Comparison of ENCODE assay signal across 5 worm cellular contexts in the genomic region with DNA sequence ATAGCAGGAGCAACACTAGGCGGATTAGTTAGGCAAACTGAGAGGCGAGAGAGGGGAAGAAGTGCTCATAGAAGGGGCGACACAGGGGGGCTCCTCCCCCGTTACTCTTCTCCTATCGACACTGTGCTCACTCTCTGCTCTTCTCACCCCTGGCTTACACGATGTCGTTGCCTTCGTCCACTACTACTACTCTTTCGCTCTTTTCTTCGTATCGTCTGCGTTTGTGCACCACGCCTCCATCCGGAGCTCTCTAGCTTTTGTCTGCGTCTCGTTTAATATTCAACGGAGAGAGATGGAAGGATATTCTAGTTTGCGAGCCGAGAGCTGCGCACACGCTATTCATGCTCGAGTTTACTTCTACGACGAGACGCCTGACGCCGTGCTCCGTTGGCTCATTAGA.
TF ChIP-seq lines count a peak whose summit lies in the region.

No protein-coding gene starts in this region.

TF ChIP-seq in whole organism, L1 larva, 84 proteins besides CTCF, POLR2A, EP300 and RAD21 (continues in another document):
- TF ChIP-seq nhr-11 (tag; optimal IDR thresholded peaks at IDR 0.05; lab: Kevin White, UChicago) (no peak), lin-39 (tag; optimal IDR thresholded peaks at IDR 0.05; lab: Kevin White, UChicago) (no peak), elt-2 (tag; optimal IDR thresholded peaks at IDR 0.05; lab: Kevin White, UChicago) (no peak), unc-62 (GFP tag; optimal IDR thresholded peaks at IDR 0.05; lab: Kevin White, UChicago) (no peak), blmp-1 (tag; optimal IDR thresholded peaks at IDR 0.05; lab: Kevin White, UChicago) (no peak), C34B4.2 (tag; optimal IDR thresholded peaks at IDR 0.05; lab: Kevin White, UChicago) (no peak), ztf-11 (tag; optimal IDR thresholded peaks at IDR 0.05; lab: Kevin White, UChicago) (no peak), Y116A8C.19 (tag; optimal IDR thresholded peaks at IDR 0.05; lab: Kevin White, UChicago; ENCODE audit: borderline replicate concordance) (no peak), ceh-82 (tag; optimal IDR thresholded peaks at IDR 0.05; lab: Kevin White, UChicago) (peak in 2 of 3 experiments; percentile 30 to 69), elt-3 (tag; optimal IDR thresholded peaks at IDR 0.05; lab: Kevin White, UChicago) (no peak), unc-130 (tag; optimal IDR thresholded peaks at IDR 0.05; lab: Kevin White, UChicago) (no peak), pax-3 (tag; optimal IDR thresholded peaks at IDR 0.05; lab: Kevin White, UChicago) (no peak), hpl-2 (GFP tag; optimal IDR thresholded peaks at IDR 0.05; lab: Kevin White, UChicago) (no peak), nhr-20 (tag; optimal IDR thresholded peaks at IDR 0.05; lab: Kevin White, UChicago) (peak; percentile 41), irx-1 (tag; optimal IDR thresholded peaks at IDR 0.05; lab: Kevin White, UChicago) (no peak), snu-23 (GFP tag; optimal IDR thresholded peaks at IDR 0.05; lab: Kevin White, UChicago) (peak; percentile 41), efl-3 (GFP tag; optimal IDR thresholded peaks at IDR 0.05; lab: Kevin White, UChicago) (no peak), tlp-1 (tag; optimal IDR thresholded peaks at IDR 0.05; lab: Kevin White, UChicago) (no peak)

TF ChIP-seq in whole organism, L3 larva, 47 proteins besides CTCF, POLR2A, EP300 and RAD21 (continues in another document):
- TF ChIP-seq zag-1 (tag; optimal IDR thresholded peaks at IDR 0.05; lab: Kevin White, UChicago) = no peak
- no peak for TF ChIP-seq mml-1 (tag; optimal IDR thresholded peaks at IDR 0.05; lab: Kevin White, UChicago)
- no peak for TF ChIP-seq nhr-12 (tag; optimal IDR thresholded peaks at IDR 0.05; lab: Kevin White, UChicago)
- peak; percentile 90 for TF ChIP-seq hmg-11 (tag; optimal IDR thresholded peaks at IDR 0.05; lab: Kevin White, UChicago)
- TF ChIP-seq nhr-237 (tag; optimal IDR thresholded peaks at IDR 0.05; lab: Kevin White, UChicago) = no peak
- TF ChIP-seq elt-3 (tag; optimal IDR thresholded peaks at IDR 0.05; lab: Kevin White, UChicago) = no peak
- TF ChIP-seq daf-12 (tag; optimal IDR thresholded peaks at IDR 0.05; lab: Kevin White, UChicago) = no peak
- TF ChIP-seq nhr-76 (tag; optimal IDR thresholded peaks at IDR 0.05; lab: Kevin White, UChicago) = no peak
- no peak for TF ChIP-seq nhr-28 (tag; optimal IDR thresholded peaks at IDR 0.05; lab: Kevin White, UChicago)
- no peak for TF ChIP-seq ztf-11 (tag; optimal IDR thresholded peaks at IDR 0.05; lab: Kevin White, UChicago)
- TF ChIP-seq lin-15B (tag; optimal IDR thresholded peaks at IDR 0.05; lab: Kevin White, UChicago) = no peak
- no peak for TF ChIP-seq egl-5 (tag; optimal IDR thresholded peaks at IDR 0.05; lab: Kevin White, UChicago)
- TF ChIP-seq nhr-67 (tag; optimal IDR thresholded peaks at IDR 0.05; lab: Kevin White, UChicago) = no peak
- TF ChIP-seq ztf-4 (tag; optimal IDR thresholded peaks at IDR 0.05; lab: Kevin White, UChicago) = no peak
- TF ChIP-seq ceh-28 (tag; optimal IDR thresholded peaks at IDR 0.05; lab: Kevin White, UChicago) = no peak
- no peak for TF ChIP-seq unc-62 (GFP tag; optimal IDR thresholded peaks at IDR 0.05; lab: Kevin White, UChicago)
- TF ChIP-seq eor-1 (tag; optimal IDR thresholded peaks at IDR 0.05; lab: Kevin White, UChicago) = no peak
- no peak for TF ChIP-seq jun-1 (tag; optimal IDR thresholded peaks at IDR 0.05; lab: Kevin White, UChicago)
- TF ChIP-seq aly-2 (tag; optimal IDR thresholded peaks at IDR 0.05; lab: Kevin White, UChicago) = no peak

TF ChIP-seq in whole organism, early embryonic, 17 proteins besides CTCF, POLR2A, EP300 and RAD21:
- no peak for TF ChIP-seq hmbx-1 (tag; optimal IDR thresholded peaks at IDR 0.05; lab: Kevin White, UChicago)
- TF ChIP-seq ets-7 (tag; optimal IDR thresholded peaks at IDR 0.05; lab: Kevin White, UChicago) = no peak
- TF ChIP-seq sea-1 (GFP tag; conservative IDR thresholded peaks at IDR 0.05; lab: Robert Waterston, UW) = peak; percentile 57
- TF ChIP-seq hmg-4 (GFP tag; optimal IDR thresholded peaks at IDR 0.05; lab: Kevin White, UChicago) = peak; percentile 44
- no peak for TF ChIP-seq scrt-1 (GFP tag; IDR thresholded peaks at IDR 0.05; lab: Robert Waterston, UW)
- peak; percentile 55 for TF ChIP-seq ceh-36 (tag; optimal IDR thresholded peaks at IDR 0.05; lab: Kevin White, UChicago)
- TF ChIP-seq tbx-37 (GFP tag; conservative IDR thresholded peaks at IDR 0.05; lab: Robert Waterston, UW) = no peak
- TF ChIP-seq F13C5.2 (tag; optimal IDR thresholded peaks at IDR 0.05; lab: Kevin White, UChicago) = peak; percentile 15
- TF ChIP-seq hnd-1 (tag; optimal IDR thresholded peaks at IDR 0.05; lab: Kevin White, UChicago) = no peak

TF ChIP-seq in whole organism, midembryonic, 9 proteins besides CTCF, POLR2A, EP300 and RAD21:
- TF ChIP-seq med-1 (GFP tag; optimal IDR thresholded peaks at IDR 0.05; lab: Kevin White, UChicago; ENCODE audit: insufficient read depth) = no peak
- TF ChIP-seq klf-2 (GFP tag; conservative IDR thresholded peaks at IDR 0.05; lab: Robert Waterston, UW) = no peak
- peak; percentile 75; the same call in 1 of the 2 replicates for TF ChIP-seq flt-1 (GFP tag; IDR thresholded peaks at IDR 0.05; lab: Robert Waterston, UW)
- TF ChIP-seq T22C8.4 (GFP tag; IDR thresholded peaks at IDR 0.05; lab: Robert Waterston, UW) = no peak
- TF ChIP-seq ztf-29 (GFP tag; IDR thresholded peaks at IDR 0.05; lab: Robert Waterston, UW) = no peak
- no peak for TF ChIP-seq ref-1 (GFP tag; conservative IDR thresholded peaks at IDR 0.05; lab: Robert Waterston, UW)
- TF ChIP-seq tab-1 (GFP tag; IDR thresholded peaks at IDR 0.05; lab: Robert Waterston, UW) = 0 out of 2 replicates have a peak, but pooled peaks have one; percentile 44
- TF ChIP-seq ztf-23 (GFP tag; IDR thresholded peaks at IDR 0.05; lab: Robert Waterston, UW) = no peak
- peak; percentile 6 for TF ChIP-seq cog-1 (tag; optimal IDR thresholded peaks at IDR 0.05; lab: Kevin White, UChicago)

TF ChIP-seq in whole organism, young adult, 124 proteins besides CTCF, POLR2A, EP300 and RAD21 (continues in another document):
- TF ChIP-seq madf-10 (tag; optimal IDR thresholded peaks at IDR 0.05; lab: Kevin White, UChicago) (no peak), C17E4.6 (GFP tag; IDR thresholded peaks at IDR 0.05; lab: Robert Waterston, UW) (no peak), F49E8.2 (tag; optimal IDR thresholded peaks at IDR 0.05; lab: Kevin White, UChicago; ENCODE audit: insufficient read depth) (no peak), madf-3 (GFP tag; IDR thresholded peaks at IDR 0.05; lab: Robert Waterston, UW) (no peak), fkh-3 (tag; optimal IDR thresholded peaks at IDR 0.05; lab: Kevin White, UChicago) (no peak), snpc-4 (GFP tag; optimal IDR thresholded peaks at IDR 0.05; lab: Kevin White, UChicago) (no peak), snpc-4 (tag; optimal IDR thresholded peaks at IDR 0.05; lab: Kevin White, UChicago) (no peak), ztf-6 (GFP tag; IDR thresholded peaks at IDR 0.05; lab: Robert Waterston, UW) (no peak), C06A6.2 (GFP tag; conservative IDR thresholded peaks at IDR 0.05; lab: Robert Waterston, UW) (no peak), hlh-26 (GFP tag; conservative IDR thresholded peaks at IDR 0.05; lab: Robert Waterston, UW) (no peak), F52B5.7 (tag; optimal IDR thresholded peaks at IDR 0.05; lab: Kevin White, UChicago) (no peak), aptf-3 (GFP tag; IDR thresholded peaks at IDR 0.05; lab: Robert Waterston, UW) (no peak), nfya-2 (GFP tag; IDR thresholded peaks at IDR 0.05; lab: Robert Waterston, UW) (no peak), egrh-3 (GFP tag; IDR thresholded peaks at IDR 0.05; lab: Robert Waterston, UW) (0 out of 2 replicates have a peak, but pooled peaks have one; percentile 16), ekl-4 (GFP tag; IDR thresholded peaks at IDR 0.05; lab: Robert Waterston, UW) (no peak), chd-7 (tag; optimal IDR thresholded peaks at IDR 0.05; lab: Kevin White, UChicago) (peak; percentile 15), ztf-25 (GFP tag; IDR thresholded peaks at IDR 0.05; lab: Robert Waterston, UW) (no peak), mcd-1 (GFP tag; IDR thresholded peaks at IDR 0.05; lab: Robert Waterston, UW) (0 out of 2 replicates have a peak, but pooled peaks have one; percentile 27), zfh-2 (GFP tag; conservative IDR thresholded peaks at IDR 0.05; lab: Robert Waterston, UW) (no peak; the same call in none of the 2 replicates), bed-1 (GFP tag; IDR thresholded peaks at IDR 0.05; lab: Robert Waterston, UW) (no peak), snpc-1.3 (tag; optimal IDR thresholded peaks at IDR 0.05; lab: Kevin White, UChicago; ENCODE audit: insufficient read depth) (no peak), B0035.1 (tag; optimal IDR thresholded peaks at IDR 0.05; lab: Kevin White, UChicago) (no peak), unc-62 (GFP tag; optimal IDR thresholded peaks at IDR 0.05; lab: Kevin White, UChicago) (no peak), nfyb-1 (GFP tag; IDR thresholded peaks at IDR 0.05; lab: Robert Waterston, UW) (0 out of 2 replicates have a peak, but pooled peaks have one; percentile 24), akir-1 (GFP tag; optimal IDR thresholded peaks at IDR 0.05; lab: Kevin White, UChicago) (no peak), egl-44 (GFP tag; IDR thresholded peaks at IDR 0.05; lab: Robert Waterston, UW) (no peak), F23B12.7 (tag; optimal IDR thresholded peaks at IDR 0.05; lab: Kevin White, UChicago; ENCODE audit: insufficient read depth) (no peak), K12H6.12 (tag; optimal IDR thresholded peaks at IDR 0.05; lab: Kevin White, UChicago) (peak; percentile 12), ztf-22 (GFP tag; optimal IDR thresholded peaks at IDR 0.05; lab: Kevin White, UChicago) (no peak), somi-1 (GFP tag; optimal IDR thresholded peaks at IDR 0.05; lab: Kevin White, UChicago) (no peak), aptf-2 (GFP tag; conservative IDR thresholded peaks at IDR 0.05; lab: Robert Waterston, UW) (no peak), cebp-1 (GFP tag; IDR thresholded peaks at IDR 0.05; lab: Robert Waterston, UW) (no peak), cebp-1 (tag; optimal IDR thresholded peaks at IDR 0.05; lab: Kevin White, UChicago) (peak; percentile 11), unc-130 (GFP tag; optimal IDR thresholded peaks at IDR 0.05; lab: Kevin White, UChicago) (no peak), nfya-1 (tag; optimal IDR thresholded peaks at IDR 0.05; lab: Kevin White, UChicago; ENCODE audit: borderline replicate concordance, insufficient read depth) (no peak), lsl-1 (GFP tag; optimal IDR thresholded peaks at IDR 0.05; lab: Kevin White, UChicago) (no peak), F57C9.4 (tag; optimal IDR thresholded peaks at IDR 0.05; lab: Kevin White, UChicago) (no peak), snpc-3.4 (tag; optimal IDR thresholded peaks at IDR 0.05; lab: Kevin White, UChicago) (no peak), ama-1 (optimal IDR thresholded peaks at IDR 0.05; lab: Kevin White, UChicago) (no peak), ama-1 (GFP tag; optimal IDR thresholded peaks at IDR 0.05; lab: Kevin White, UChicago) (no peak), ets-4 (GFP tag; optimal IDR thresholded peaks at IDR 0.05; lab: Kevin White, UChicago) (no peak)
